Fruit fly (Drosophila melanogaster): ENCODE results near the gene PIG-Wa.

DNA sequence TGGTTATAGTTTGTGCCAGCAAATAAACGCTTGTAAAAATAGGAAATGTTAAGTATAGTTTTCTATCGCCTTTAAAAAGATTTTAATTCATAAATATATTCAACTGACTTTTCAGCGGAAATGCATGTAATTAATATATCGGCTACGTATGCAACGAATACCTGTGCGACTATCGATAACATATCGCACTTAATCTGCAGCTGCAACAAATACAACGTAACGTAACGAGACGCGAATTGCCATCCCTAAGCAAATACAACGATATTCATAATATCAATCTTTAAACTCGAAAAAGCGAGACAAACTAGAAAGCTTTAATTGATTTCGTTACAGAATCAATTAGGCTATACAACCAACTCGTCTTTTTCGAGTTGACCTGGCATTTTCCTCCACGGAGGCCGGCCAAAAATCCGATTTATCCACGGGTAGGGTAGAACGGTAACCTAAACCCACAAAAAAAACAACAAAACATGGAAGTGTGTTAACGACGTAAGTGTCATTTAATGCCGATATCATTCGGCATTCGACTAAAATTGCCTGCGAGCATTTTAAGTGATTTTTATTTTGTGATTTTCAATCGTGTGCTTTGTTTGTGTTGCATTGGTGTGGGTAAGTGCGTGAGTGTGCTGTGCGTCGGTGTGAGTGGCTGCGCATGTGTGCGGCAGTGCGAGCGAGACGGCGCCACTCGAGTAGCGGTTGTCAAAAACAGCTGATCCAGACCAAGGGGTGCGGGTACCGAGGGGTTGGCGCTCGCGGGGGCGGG lies 7.2 kb upstream of the PIG-Wa start, which contains the start of gene Atxn7:
- TF ChIP-seq CG6808 (GFP tag; optimal IDR thresholded peaks at IDR 0.05) (peak; percentile 30), CG15336 (GFP tag; IDR thresholded peaks at IDR 0.05) (peak; percentile 16; the same call in 1 of the 2 replicates), Lpt (GFP tag; optimal IDR thresholded peaks at IDR 0.05) (peak; percentile 22), CG31627 (GFP tag; optimal IDR thresholded peaks at IDR 0.05) (peak; percentile 72), Sox14 (GFP tag; optimal IDR thresholded peaks at IDR 0.05) (peak; percentile 79), Met (GFP tag; optimal IDR thresholded peaks at IDR 0.05) (peak; percentile 77), svp (GFP tag) (peak; percentile 80), Hr4 (GFP tag; optimal IDR thresholded peaks at IDR 0.05) (peak; percentile 3), CG1621 (tag; optimal IDR thresholded peaks at IDR 0.05) (peak; percentile 46), Eip78C (GFP tag) (peak; percentile 86), Hr39 (GFP tag; optimal IDR thresholded peaks at IDR 0.05) (peak; percentile 62), CG6854 (GFP tag; optimal IDR thresholded peaks at IDR 0.05) (peak; percentile 76), fd85E (GFP tag; optimal IDR thresholded peaks at IDR 0.05) (peak; percentile 9)

Measured in whole organism, prepupa.